Fruit fly (Drosophila melanogaster) whole organism, prepupa: ENCODE measurements around the gene TotM.

ENCODE experiments used
- CG11294 ChIP-seq: fragments of 200-800 bp; sonication (Bioruptor generic); IDR thresholded peaks from 2 replicates; pipeline ENCODE4 v1.3.6; 2022; ENCODE audit warnings: missing biosample characterization, missing genetic modification characterization
- CG3032 ChIP-seq: fragments of 200-800 bp; optimal IDR thresholded peaks from 2 replicates; lab custom pipeline; 2019; ENCODE audit warnings: missing biosample characterization, mild to moderate bottlenecking, missing genetic modification characterization, moderate library complexity
- CG6163 ChIP-seq: fragments of 200-800 bp; sonication (Bioruptor generic); IDR thresholded peaks from 3 replicates; pipeline ENCODE4 v1.3.6; 2022; ENCODE audit warnings: missing biosample characterization, missing genetic modification characterization
- CG6792 ChIP-seq: fragments of 200-800 bp; sonication (Bioruptor generic); optimal IDR thresholded peaks from 3 replicates; lab custom pipeline; 2016; ENCODE audit warnings: missing biosample characterization, missing genetic modification characterization
- Gug ChIP-seq: fragments of 200-800 bp; sonication (Bioruptor generic); IDR thresholded peaks from 2 replicates; pipeline ENCODE4 v1.3.6; 2022; ENCODE audit warnings: missing biosample characterization, missing genetic modification characterization
- Sox14 ChIP-seq: fragments of 200-800 bp; sonication (Bioruptor generic); optimal IDR thresholded peaks from 3 replicates; lab custom pipeline; 2016; ENCODE audit warnings: missing biosample characterization, missing genetic modification characterization
- salr ChIP-seq, 2 experiments: fragments of 200-800 bp; sonication (Bioruptor generic); optimal IDR thresholded peaks; 3 replicates each; lab custom pipeline; 2016 to 2018; ENCODE audit warnings: missing biosample characterization in 2 of 2, missing genetic modification characterization in 2 of 2, mild to moderate bottlenecking in 1 of 2

DNA sequence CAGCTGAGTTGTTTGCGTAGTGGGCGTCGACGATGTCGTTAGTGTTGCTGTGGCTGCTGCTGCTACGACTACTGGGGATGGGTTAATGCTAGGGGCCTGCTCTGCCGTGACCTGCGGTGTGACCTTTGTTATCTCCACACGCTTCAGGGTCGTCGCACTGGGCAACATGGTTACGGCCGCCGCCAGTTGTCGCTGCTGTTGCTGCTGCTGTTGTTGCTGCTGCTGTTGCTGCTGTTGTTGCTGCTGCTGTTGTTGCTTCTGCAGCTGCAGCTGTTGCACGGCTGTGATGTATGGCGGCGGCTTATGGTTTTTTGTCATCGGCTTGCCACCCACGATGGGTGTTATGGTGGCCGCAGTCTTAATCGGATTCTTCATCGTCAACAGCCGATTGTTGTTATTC lies 9.6 kb upstream of the TotM start:
- TF ChIP-seq Sox14 (GFP tag; lab: Kevin White, UChicago): no peak
- no peak for TF ChIP-seq CG6163 (GFP tag; lab: Robert Waterston, UW)
- no peak for TF ChIP-seq CG6792
- TF ChIP-seq salr (GFP tag; optimal IDR thresholded peaks at IDR 0.05; lab: Kevin White, UChicago): no peak
- no peak for TF ChIP-seq Gug (GFP tag; lab: Robert Waterston, UW)
- no peak for TF ChIP-seq CG11294 (GFP tag; lab: Robert Waterston, UW)
- no peak for TF ChIP-seq CG3032 (tag; lab: Kevin White, UChicago)
